Fruit fly (Drosophila melanogaster) whole organism, embryonic: ENCODE data around the gene Decay.

Experiments
- Abd-B ChIP-seq: fragments of 200-800 bp; sonication (Bioruptor generic); optimal IDR thresholded peaks from 2 replicates; lab custom pipeline; 2018; ENCODE audit warnings: missing biosample characterization, mild to moderate bottlenecking, missing genetic modification characterization, moderate library complexity
- Atf3 ChIP-seq: fragments of 200-800 bp; sonication (Bioruptor generic); optimal IDR thresholded peaks from 3 replicates; lab custom pipeline; 2016; ENCODE audit warnings: missing biosample characterization, missing genetic modification characterization
- Awh ChIP-seq: fragments of 200-800 bp; sonication (Bioruptor generic); IDR thresholded peaks from 2 replicates; pipeline ENCODE4, ENCODE4 v1.3.6; 2022; ENCODE audit warnings: missing biosample characterization, missing genetic modification characterization
- CG11695 ChIP-seq: fragments of 200-800 bp; sonication (Bioruptor generic); IDR thresholded peaks from 3 replicates; pipeline ENCODE4 v1.3.6; 2022; ENCODE audit warnings: missing biosample characterization, missing genetic modification characterization
- CG12391 ChIP-seq: fragments of 200-800 bp; sonication (Bioruptor generic); optimal IDR thresholded peaks from 3 replicates; lab custom pipeline; 2018; ENCODE audit warnings: missing biosample characterization, mild to moderate bottlenecking, missing genetic modification characterization, moderate library complexity
- CG14965 ChIP-seq: fragments of 200-800 bp; sonication (Bioruptor generic); optimal IDR thresholded peaks from 2 replicates; lab custom pipeline; 2016; ENCODE audit warnings: missing biosample characterization, missing genetic modification characterization, borderline replicate concordance
- CG17359 ChIP-seq: fragments of 200-800 bp; sonication (Bioruptor generic); optimal IDR thresholded peaks from 3 replicates; lab custom pipeline; 2018; ENCODE audit warnings: missing biosample characterization, mild to moderate bottlenecking, missing genetic modification characterization, moderate library complexity
- CG17829 ChIP-seq: fragments of 200-800 bp; optimal IDR thresholded peaks from 2 replicates; lab custom pipeline; 2019; ENCODE audit warnings: missing biosample characterization, mild to moderate bottlenecking, missing genetic modification characterization, moderate library complexity
- CG1792 ChIP-seq: fragments of 200-800 bp; sonication (Bioruptor generic); optimal IDR thresholded peaks from 2 replicates; lab custom pipeline; 2016; ENCODE audit warnings: missing biosample characterization, missing genetic modification characterization
- CG18476 ChIP-seq: fragments of 200-800 bp; sonication (Bioruptor generic); optimal IDR thresholded peaks from 2 replicates; lab custom pipeline; 2016; ENCODE audit warnings: missing biosample characterization, mild to moderate bottlenecking, missing genetic modification characterization
- CG2129 ChIP-seq: fragments of 200-800 bp; sonication (Bioruptor generic); IDR thresholded peaks from 2 replicates; pipeline ENCODE4 v1.3.6; 2022; ENCODE audit warnings: missing biosample characterization, missing genetic modification characterization; ENCODE audit not compliant: partially characterized antibody
- CG2889 ChIP-seq: fragments of 200-800 bp; sonication (Bioruptor generic); IDR thresholded peaks from 3 replicates; pipeline ENCODE4 v1.3.6; 2022; ENCODE audit warnings: missing biosample characterization, missing genetic modification characterization
- CG30431 ChIP-seq: fragments of 200-800 bp; sonication (Bioruptor generic); optimal IDR thresholded peaks from 2 replicates; lab custom pipeline; 2017; ENCODE audit warnings: missing biosample characterization, missing genetic modification characterization
- CG32772 ChIP-seq: fragments of 200-800 bp; sonication (Bioruptor generic); IDR thresholded peaks from 2 replicates; pipeline ENCODE4 v1.3.6; 2022; ENCODE audit warnings: missing biosample characterization, missing genetic modification characterization
- CG34376 ChIP-seq: fragments of 200-800 bp; sonication (Bioruptor generic); optimal IDR thresholded peaks from 2 replicates; lab custom pipeline; 2018; ENCODE audit warnings: missing biosample characterization, mild to moderate bottlenecking, missing genetic modification characterization
- CG4282 ChIP-seq: fragments of 200-800 bp; sonication (Bioruptor generic); optimal IDR thresholded peaks from 2 replicates; lab custom pipeline; 2016; ENCODE audit warnings: missing biosample characterization, missing genetic modification characterization
- CG4854 ChIP-seq: fragments of 200-800 bp; sonication (Bioruptor generic); optimal IDR thresholded peaks from 2 replicates; lab custom pipeline; 2016; ENCODE audit warnings: missing biosample characterization, missing genetic modification characterization, inconsistent platforms
- CG5180 ChIP-seq: fragments of 200-800 bp; sonication (Bioruptor generic); optimal IDR thresholded peaks from 3 replicates; lab custom pipeline; 2017; ENCODE audit warnings: missing biosample characterization, missing genetic modification characterization, mild to moderate bottlenecking, moderate library complexity, missing genetic modification reagents
- CG9797 ChIP-seq: fragments of 200-800 bp; sonication (Bioruptor generic); optimal IDR thresholded peaks from 3 replicates; lab custom pipeline; 2018; ENCODE audit warnings: missing biosample characterization, mild to moderate bottlenecking, missing genetic modification characterization
- CrebB ChIP-seq: fragments of 200-800 bp; sonication (Bioruptor generic); optimal IDR thresholded peaks from 3 replicates; lab custom pipeline; 2018; ENCODE audit warnings: missing biosample characterization, mild to moderate bottlenecking, missing genetic modification characterization
- Dek ChIP-seq: fragments of 200-800 bp; sonication (Bioruptor generic); optimal IDR thresholded peaks from 3 replicates; lab custom pipeline; 2019; ENCODE audit warnings: missing biosample characterization, mild to moderate bottlenecking, missing genetic modification characterization, moderate library complexity
- Dip2 ChIP-seq: fragments of 200-800 bp; sonication (Bioruptor generic); IDR thresholded peaks from 2 replicates; pipeline ENCODE4 v1.3.6; 2022; ENCODE audit warnings: missing biosample characterization, missing genetic modification characterization
- Dll ChIP-seq: fragments of 200-800 bp; sonication (Bioruptor generic); IDR thresholded peaks from 4 replicates; pipeline ENCODE4 v1.3.6; 2022; ENCODE audit warnings: missing biosample characterization, missing genetic modification characterization; ENCODE audit not compliant: partially characterized antibody
- Hmx ChIP-seq: fragments of 200-800 bp; sonication (Bioruptor generic); optimal IDR thresholded peaks from 2 replicates; lab custom pipeline; 2016; ENCODE audit warnings: missing biosample characterization, missing genetic modification characterization
- Lim3 ChIP-seq: fragments of 200-800 bp; sonication (Bioruptor generic); IDR thresholded peaks from 2 replicates; pipeline ENCODE4 v1.3.6; 2022; ENCODE audit warnings: missing biosample characterization, missing genetic modification characterization
- MTF-1 ChIP-seq: fragments of 200-800 bp; sonication (Bioruptor generic); optimal IDR thresholded peaks from 2 replicates; lab custom pipeline; 2018; ENCODE audit warnings: missing biosample characterization, mild to moderate bottlenecking, missing genetic modification characterization, borderline replicate concordance
- Mad ChIP-seq: fragments of 200-800 bp; sonication (Bioruptor generic); optimal IDR thresholded peaks from 2 replicates; lab custom pipeline; 2016; ENCODE audit warnings: missing biosample characterization, missing genetic modification characterization
- Opbp ChIP-seq: fragments of 200-800 bp; sonication (Bioruptor generic); IDR thresholded peaks from 3 replicates; pipeline ENCODE4 v1.3.6; 2022; ENCODE audit warnings: missing biosample characterization, missing genetic modification characterization; ENCODE audit not compliant: partially characterized antibody
- Side ChIP-seq: fragments of 200-800 bp; sonication (Bioruptor generic); optimal IDR thresholded peaks from 2 replicates; lab custom pipeline; 2016; ENCODE audit warnings: missing biosample characterization, missing genetic modification characterization
- Sry-β ChIP-seq: fragments of 200-800 bp; sonication (Bioruptor generic); optimal IDR thresholded peaks from 2 replicates; lab custom pipeline; 2018; ENCODE audit warnings: missing biosample characterization, mild to moderate bottlenecking, missing genetic modification characterization, moderate library complexity
- Xbp1 ChIP-seq: fragments of 200-800 bp; sonication (Bioruptor generic); optimal IDR thresholded peaks from 3 replicates; lab custom pipeline; 2016; ENCODE audit warnings: missing biosample characterization, mild to moderate bottlenecking, missing genetic modification characterization
- YL-1 ChIP-seq: fragments of 200-800 bp; sonication (Bioruptor generic); optimal IDR thresholded peaks from 3 replicates; lab custom pipeline; 2017; ENCODE audit warnings: missing biosample characterization, mild to moderate bottlenecking, missing genetic modification characterization
- bbx ChIP-seq: fragments of 200-800 bp; sonication (Bioruptor generic); IDR thresholded peaks from 2 replicates; pipeline ENCODE4 v1.3.6; 2022; ENCODE audit warnings: missing biosample characterization, missing genetic modification characterization; ENCODE audit not compliant: partially characterized antibody
- bsh ChIP-seq, 2 experiments: fragments of 200-800 bp; sonication (Bioruptor generic); optimal IDR thresholded peaks; 2 replicates each; lab custom pipeline; 2017 to 2018; ENCODE audit warnings: mild to moderate bottlenecking in 2 of 2, missing biosample characterization in 2 of 2, missing genetic modification characterization in 2 of 2, moderate library complexity in 1 of 2
- chif ChIP-seq, 2 experiments: fragments of 200-800 bp; sonication (Bioruptor generic); optimal IDR thresholded peaks; 3 replicates each; lab custom pipeline; 2016; ENCODE audit warnings: missing biosample characterization in 2 of 2, missing genetic modification characterization in 2 of 2
- crc ChIP-seq: fragments of 200-800 bp; sonication (Bioruptor generic); optimal IDR thresholded peaks from 2 replicates; lab custom pipeline; 2016; ENCODE audit warnings: missing biosample characterization, missing genetic modification characterization
- cwo ChIP-seq: fragments of 200-800 bp; sonication (Bioruptor generic); optimal IDR thresholded peaks from 3 replicates; lab custom pipeline; 2017; ENCODE audit warnings: missing biosample characterization, missing genetic modification characterization, mild to moderate bottlenecking, moderate library complexity, missing genetic modification reagents
- emc ChIP-seq: fragments of 200-800 bp; sonication (Bioruptor generic); optimal IDR thresholded peaks from 2 replicates; lab custom pipeline; 2016; ENCODE audit warnings: missing biosample characterization, missing genetic modification characterization
- gsb ChIP-seq: fragments of 200-800 bp; sonication (Bioruptor generic); IDR thresholded peaks from 2 replicates; pipeline ENCODE4 v1.3.6; 2022; ENCODE audit warnings: missing biosample characterization, missing genetic modification characterization
- h ChIP-seq: fragments of >200 bp; optimal IDR thresholded peaks from 2 replicates; lab custom pipeline; 2017
- ham ChIP-seq: fragments of 200-800 bp; sonication (Bioruptor generic); IDR thresholded peaks from 2 replicates; pipeline ENCODE4 v1.3.6; 2022; ENCODE audit warnings: missing biosample characterization, missing genetic modification characterization
- lola ChIP-seq, 3 experiments: fragments of >200 bp in 2 of 3; fragments of 200-800 bp in 1 of 3; sonication (Bioruptor generic) in 1 of 3; optimal IDR thresholded peaks; 2 replicates each; lab custom pipeline; 2017 to 2019; ENCODE audit warnings: missing biosample characterization in 3 of 3, missing genetic modification characterization in 3 of 3, mild to moderate bottlenecking in 1 of 3, moderate library complexity in 1 of 3
- nerfin-1 ChIP-seq: fragments of 200-800 bp; sonication (Bioruptor generic); optimal IDR thresholded peaks from 3 replicates; lab custom pipeline; 2019; ENCODE audit warnings: missing biosample characterization, mild to moderate bottlenecking, missing genetic modification characterization, moderate library complexity
- pzg ChIP-seq: fragments of 200-800 bp; sonication (Bioruptor generic); optimal IDR thresholded peaks from 3 replicates; lab custom pipeline; 2018; ENCODE audit warnings: missing biosample characterization, mild to moderate bottlenecking, missing genetic modification characterization, moderate library complexity
- ranshi ChIP-seq: fragments of 200-800 bp; sonication (Bioruptor generic); IDR thresholded peaks from 2 replicates; pipeline ENCODE4 v1.3.6; 2022; ENCODE audit warnings: missing biosample characterization, missing genetic modification characterization
- ro ChIP-seq: fragments of 200-800 bp; sonication (Bioruptor generic); IDR thresholded peaks from 2 replicates; pipeline ENCODE4 v1.3.6; 2022; ENCODE audit warnings: missing biosample characterization, missing genetic modification characterization
- run ChIP-seq: fragments of 200-800 bp; sonication (Bioruptor generic); optimal IDR thresholded peaks from 3 replicates; lab custom pipeline; 2018; ENCODE audit warnings: missing biosample characterization, mild to moderate bottlenecking, missing genetic modification characterization
- sr ChIP-seq: fragments of 200-800 bp; sonication (Bioruptor generic); IDR thresholded peaks from 3 replicates; pipeline ENCODE4 v1.3.6; 2022; ENCODE audit warnings: missing biosample characterization, missing genetic modification characterization
- tup ChIP-seq: fragments of 200-800 bp; sonication (Bioruptor generic); optimal IDR thresholded peaks from 2 replicates; lab custom pipeline; 2016; ENCODE audit warnings: missing biosample characterization, mild to moderate bottlenecking, missing genetic modification characterization, moderate library complexity

Gene Decay

DNA sequence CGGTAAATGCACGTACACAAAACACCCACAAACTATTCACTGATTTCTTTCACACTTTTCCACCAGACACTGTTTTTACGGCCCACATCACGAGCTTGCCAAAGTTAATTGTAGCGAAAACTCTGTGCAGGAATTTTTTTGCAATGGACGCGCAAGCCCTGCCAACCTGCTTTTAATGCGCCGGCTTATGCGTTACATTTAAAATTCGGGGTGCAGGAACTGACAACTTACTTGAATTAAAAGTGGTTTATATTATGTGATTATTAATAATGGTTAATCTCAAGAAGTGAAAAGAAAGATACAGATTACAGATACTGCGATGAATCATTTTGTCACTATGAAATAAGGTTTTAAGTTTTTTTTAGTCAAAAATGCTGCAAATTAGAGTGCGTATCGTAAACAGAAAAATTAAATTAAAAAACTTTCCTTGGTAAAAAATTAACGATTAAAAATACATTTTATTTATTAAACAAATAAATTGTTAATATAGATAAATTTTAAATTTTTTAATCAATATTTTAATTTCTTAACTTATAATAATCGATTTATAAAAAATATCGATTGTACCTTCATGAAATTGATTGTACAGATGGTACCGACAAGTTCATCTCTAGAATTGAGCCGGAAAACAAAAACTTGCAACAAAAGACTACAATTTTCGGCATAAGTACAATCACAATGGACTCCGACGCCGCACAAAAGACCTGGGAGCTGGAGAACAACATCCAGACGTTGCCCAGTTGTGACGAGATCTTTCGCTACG, 31.2 kb downstream of the Decay start, which contains the start of the genes CG42232 and CSN5 (continued):
- TF ChIP-seq CG11695 (GFP tag; lab: Robert Waterston, UW) (no peak), Lim3 (no peak), CG17359 (tag; lab: Kevin White, UChicago) (no peak), run (tag; lab: Kevin White, UChicago) (peak; percentile 17), Dek (tag; lab: Kevin White, UChicago) (peak; percentile 28), CG12391 (tag; lab: Kevin White, UChicago) (peak; percentile 82), Hmx (GFP tag; lab: Kevin White, UChicago) (no peak), Opbp (GFP tag; lab: Robert Waterston, UW) (no peak; the same call in 2 of the 3 replicates), CrebB (tag; lab: Kevin White, UChicago) (no peak), CG4854 (no peak), Side (GFP tag; lab: Kevin White, UChicago) (peak; percentile 42), Awh (GFP tag; lab: Robert Waterston, UW) (no peak), CG18476 (no peak), MTF-1 (no peak), ro (GFP tag; lab: Robert Waterston, UW) (no peak), CG2129 (GFP tag; lab: Robert Waterston, UW) (no peak; the same call in 1 of the 2 replicates), CG34376 (GFP tag; lab: Kevin White, UChicago) (no peak), CG1792 (GFP tag; lab: Kevin White, UChicago) (no peak), CG30431 (GFP tag; lab: Kevin White, UChicago) (no peak), CG5180 (GFP tag; lab: Kevin White, UChicago) (no peak), ranshi (GFP tag; lab: Robert Waterston, UW) (no peak), bbx (GFP tag; lab: Robert Waterston, UW) (peak; percentile 27; the same call in 1 of the 2 replicates), h (lab: Kevin White, UChicago) (no peak), lola (GFP tag; optimal IDR thresholded peaks at IDR 0.05; lab: Kevin White, UChicago) (peak in 1 of 3 experiments; percentile 62), nerfin-1 (peak; percentile 99), CG9797 (peak; percentile 14), Sry-β (GFP tag; lab: Kevin White, UChicago) (no peak), ham (GFP tag; lab: Robert Waterston, UW) (no peak), Abd-B (no peak), Mad (GFP tag; lab: Kevin White, UChicago) (peak; percentile 47), Dll (GFP tag; lab: Robert Waterston, UW) (peak; percentile 74), pzg (GFP tag; lab: Kevin White, UChicago) (peak; percentile 50), crc (GFP tag; lab: Kevin White, UChicago) (no peak), CG17829 (tag; lab: Kevin White, UChicago) (peak; percentile 76), tup (peak; percentile 9), CG2889 (GFP tag; lab: Robert Waterston, UW) (no peak), CG4282 (no peak), CG14965 (GFP tag; lab: Kevin White, UChicago) (no peak), emc (GFP tag; lab: Kevin White, UChicago) (no peak), Dip2 (GFP tag; lab: Robert Waterston, UW) (no peak), chif (GFP tag; optimal IDR thresholded peaks at IDR 0.05; lab: Kevin White, UChicago) (peak; percentile 28 to 45), YL-1 (GFP tag; lab: Kevin White, UChicago) (peak; percentile 23), cwo (GFP tag; lab: Kevin White, UChicago) (no peak), Xbp1 (peak; percentile 78), gsb (GFP tag; lab: Robert Waterston, UW) (no peak), CG32772 (peak; percentile 17; the same call in 1 of the 2 replicates), sr (GFP tag; lab: Robert Waterston, UW) (no peak), bsh (GFP tag; optimal IDR thresholded peaks at IDR 0.05; lab: Kevin White, UChicago) (no peak), Atf3 (no peak)
